Fruit fly (Drosophila melanogaster): ENCODE measurements around the gene cib.

DNA sequence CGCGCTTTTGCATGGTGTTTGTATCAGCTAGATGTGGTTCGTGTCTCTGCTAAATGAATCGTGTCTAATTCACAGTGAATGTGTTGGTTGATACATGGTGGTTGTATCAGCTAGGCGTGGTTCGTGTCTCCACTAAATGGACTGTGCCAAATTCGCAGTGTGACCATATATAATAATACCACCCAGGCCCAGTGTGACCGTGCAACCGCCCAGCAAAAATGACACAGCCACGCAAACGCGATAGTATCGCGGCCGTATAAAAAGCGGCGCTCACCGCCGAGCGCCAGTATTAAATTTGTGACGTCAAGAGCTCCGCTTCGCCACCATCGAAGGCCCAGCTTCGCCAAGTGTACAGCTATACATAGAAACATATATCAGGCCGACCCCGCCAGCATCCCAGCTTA lies at the start of gene cib:
- no peak for TF ChIP-seq pan (optimal IDR thresholded peaks at IDR 0.05)
- no peak for TF ChIP-seq usp (GFP tag; optimal IDR thresholded peaks at IDR 0.05)
- peak; percentile 28 for TF ChIP-seq h (GFP tag; optimal IDR thresholded peaks at IDR 0.05)
- TF ChIP-seq Myc (optimal IDR thresholded peaks at IDR 0.05): peak; percentile 9
- TF ChIP-seq lola (GFP tag; optimal IDR thresholded peaks at IDR 0.05): no peak
- no peak for TF ChIP-seq dl (GFP tag; optimal IDR thresholded peaks at IDR 0.05; ENCODE audit: insufficient read depth in 1 of 2, partially characterized antibody in 2 of 2)
- no peak for TF ChIP-seq Hr83 (GFP tag; optimal IDR thresholded peaks at IDR 0.05; ENCODE audit: poor library complexity, severe bottlenecking)
- TF ChIP-seq brk (GFP tag; optimal IDR thresholded peaks at IDR 0.05): no peak
